Worm (Caenorhabditis elegans) whole organism, late embryonic: ENCODE data around the gene Y15E3A.3.

ENCODE experiments used
- ama-1 ChIP-seq: fragments of 150-350 bp; optimal IDR thresholded peaks from 2 replicates; lab custom pipeline; 2014
- elt-2 ChIP-seq: sonication (generic microtip); optimal IDR thresholded peaks from 2 replicates; lab custom pipeline; 2016; ENCODE audit warnings: missing genetic modification reagents, missing genetic modification characterization, missing compliant biosample characterization
- elt-4 ChIP-seq: sonication (generic microtip); optimal IDR thresholded peaks from 2 replicates; lab custom pipeline; 2016; ENCODE audit warnings: missing genetic modification characterization, missing compliant biosample characterization
- fkh-10 ChIP-seq: fragments of 150-350 bp; optimal IDR thresholded peaks from 2 replicates; lab custom pipeline; 2014; ENCODE audit warnings: missing biosample characterization, missing genetic modification reagents, missing genetic modification characterization
- pag-3 ChIP-seq: sonication (generic microtip); optimal IDR thresholded peaks from 2 replicates; lab custom pipeline; 2016; ENCODE audit warnings: missing compliant biosample characterization, missing genetic modification characterization, borderline replicate concordance
- pqm-1 ChIP-seq: sonication (generic microtip); optimal IDR thresholded peaks from 2 replicates; lab custom pipeline; 2016; ENCODE audit warnings: missing genetic modification characterization, missing compliant biosample characterization
- ztf-16 ChIP-seq: sonication (generic microtip); optimal IDR thresholded peaks from 2 replicates; lab custom pipeline; 2017; ENCODE audit warnings: missing genetic modification characterization, missing compliant biosample characterization

DNA sequence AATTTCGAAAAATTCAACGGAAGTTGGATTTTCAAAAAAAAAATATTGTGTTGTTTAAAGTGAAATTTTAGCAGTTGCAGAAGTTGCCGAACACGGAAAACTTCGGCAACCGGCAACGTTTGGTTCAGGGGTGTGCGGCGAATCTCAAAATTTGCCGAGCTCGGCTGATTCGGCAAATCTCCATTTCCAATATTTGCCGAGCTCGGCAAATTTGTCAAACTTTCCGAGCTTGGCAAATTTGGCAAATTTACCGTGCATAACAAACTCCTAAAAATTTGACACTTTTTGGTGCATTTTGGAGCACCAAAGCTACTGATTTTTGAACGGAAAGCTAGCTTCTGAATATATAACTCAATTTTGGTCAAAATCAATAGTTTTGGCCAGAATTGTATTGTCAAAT, 4.4 kb downstream of the Y15E3A.3 start:
- TF ChIP-seq ztf-16 (tag; lab: Kevin White, UChicago): no peak
- TF ChIP-seq elt-2: no peak
- no peak for TF ChIP-seq elt-4 (tag; lab: Kevin White, UChicago)
- TF ChIP-seq pqm-1 (tag; lab: Kevin White, UChicago): no peak
- TF ChIP-seq pag-3: no peak
- no peak for TF ChIP-seq ama-1 (lab: Kevin White, UChicago)
- no peak for TF ChIP-seq fkh-10 (GFP tag; lab: Kevin White, UChicago)
